Worm (Caenorhabditis elegans) whole organism, early embryonic: Measurements from ENCODE around the gene F37C4.4.

Source experiments
- B0310.2 ChIP-seq: sonication (generic microtip); optimal IDR thresholded peaks from 2 replicates; lab custom pipeline; 2016; ENCODE audit warnings: mild to moderate bottlenecking, missing genetic modification characterization, missing compliant biosample characterization
- F13C5.2 ChIP-seq: sonication (generic microtip); optimal IDR thresholded peaks from 2 replicates; lab custom pipeline; 2017; ENCODE audit warnings: mild to moderate bottlenecking, missing genetic modification characterization, inconsistent platforms, missing compliant biosample characterization
- aly-1 ChIP-seq: sonication (generic microtip); optimal IDR thresholded peaks from 2 replicates; lab custom pipeline; 2016; ENCODE audit warnings: missing genetic modification characterization, missing compliant biosample characterization
- ama-1 ChIP-seq: fragments of 150-350 bp; optimal IDR thresholded peaks from 2 replicates; lab custom pipeline; 2014
- ceh-13 ChIP-seq: fragments of 200-800 bp; sonication (Bioruptor generic); optimal IDR thresholded peaks from 2 replicates; lab custom pipeline; 2018; ENCODE audit warnings: mild to moderate bottlenecking, missing genetic modification characterization, missing compliant biosample characterization
- ceh-36 ChIP-seq: sonication (generic microtip); optimal IDR thresholded peaks from 2 replicates; lab custom pipeline; 2016; ENCODE audit warnings: missing genetic modification characterization, inconsistent platforms, missing compliant biosample characterization
- ets-7 ChIP-seq: sonication (generic microtip); optimal IDR thresholded peaks from 2 replicates; lab custom pipeline; 2016; ENCODE audit warnings: missing genotype, missing genetic modification characterization, missing compliant biosample characterization
- flt-1 ChIP-seq: fragments of 200-800 bp; sonication (Bioruptor generic); IDR thresholded peaks from 2 replicates; pipeline ENCODE4 v1.3.6; 2022; ENCODE audit warnings: missing genetic modification characterization, missing compliant biosample characterization
- hmbx-1 ChIP-seq: sonication (generic microtip); optimal IDR thresholded peaks from 2 replicates; lab custom pipeline; 2016; ENCODE audit warnings: mild to moderate bottlenecking, missing genetic modification characterization, missing compliant biosample characterization
- hmg-4 ChIP-seq: fragments of 200-800 bp; sonication (Bioruptor generic); optimal IDR thresholded peaks from 2 replicates; lab custom pipeline; 2018; ENCODE audit warnings: mild to moderate bottlenecking, missing genetic modification characterization, missing compliant biosample characterization
- hnd-1 ChIP-seq: sonication (generic microtip); optimal IDR thresholded peaks from 2 replicates; lab custom pipeline; 2016; ENCODE audit warnings: missing genetic modification characterization, missing compliant biosample characterization
- pes-1 ChIP-seq: fragments of 200-800 bp; sonication (Bioruptor generic); IDR thresholded peaks from 2 replicates; pipeline ENCODE4 v1.3.6; 2022; ENCODE audit warnings: missing genetic modification reagents, missing genetic modification characterization, missing compliant biosample characterization
- scrt-1 ChIP-seq: fragments of 200-800 bp; sonication (Bioruptor generic); IDR thresholded peaks from 2 replicates; pipeline ENCODE4 v1.3.6; 2022; ENCODE audit warnings: missing genetic modification characterization, missing compliant biosample characterization
- sea-1 ChIP-seq: fragments of 200-800 bp; sonication (Bioruptor generic); conservative IDR thresholded peaks from 2 replicates; pipeline ENCODE4 v1.3.6; 2022; ENCODE audit warnings: missing genetic modification characterization, missing compliant biosample characterization
- tbx-11 ChIP-seq: fragments of 200-800 bp; sonication (Bioruptor generic); IDR thresholded peaks from 2 replicates; pipeline ENCODE4 v1.3.6; 2022; ENCODE audit warnings: missing genetic modification characterization, missing compliant biosample characterization
- tbx-37 ChIP-seq: fragments of 200-800 bp; sonication (Bioruptor generic); conservative IDR thresholded peaks from 2 replicates; pipeline ENCODE4 v1.3.6; 2022; ENCODE audit warnings: missing genetic modification reagents, missing genetic modification characterization, missing compliant biosample characterization
- tra-4 ChIP-seq: sonication (generic microtip); optimal IDR thresholded peaks from 2 replicates; lab custom pipeline; 2017; ENCODE audit warnings: missing genetic modification characterization, missing compliant biosample characterization

The F37C4.4 gene

DNA sequence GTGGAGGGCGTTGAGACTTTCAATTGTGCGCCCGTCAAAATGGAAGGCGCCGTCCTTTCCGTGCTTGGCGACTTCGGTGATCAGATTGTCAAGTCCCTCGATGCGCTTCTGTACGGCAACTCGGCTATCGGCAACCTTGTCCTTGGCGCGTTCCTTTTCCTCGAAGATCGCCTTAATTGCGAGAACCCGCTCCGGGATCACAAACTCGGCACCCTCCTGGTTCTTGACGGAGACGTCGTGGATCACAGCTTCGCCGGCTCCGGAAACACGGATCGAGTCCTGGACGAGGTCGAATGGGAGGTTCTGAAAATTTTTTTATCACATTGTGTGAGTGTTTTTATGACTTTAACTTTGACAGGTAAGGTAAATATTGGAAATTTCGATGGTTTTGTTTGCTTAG is 6.1 kb downstream of the F37C4.4 start:
- no peak for TF ChIP-seq sea-1 (GFP tag; lab: Robert Waterston, UW)
- TF ChIP-seq scrt-1 (GFP tag; lab: Robert Waterston, UW): no peak
- no peak for TF ChIP-seq ceh-36
- TF ChIP-seq tbx-11 (GFP tag; lab: Robert Waterston, UW): no peak
- TF ChIP-seq ama-1 (lab: Kevin White, UChicago): no peak
- no peak for TF ChIP-seq aly-1 (tag; lab: Kevin White, UChicago)

DNA sequence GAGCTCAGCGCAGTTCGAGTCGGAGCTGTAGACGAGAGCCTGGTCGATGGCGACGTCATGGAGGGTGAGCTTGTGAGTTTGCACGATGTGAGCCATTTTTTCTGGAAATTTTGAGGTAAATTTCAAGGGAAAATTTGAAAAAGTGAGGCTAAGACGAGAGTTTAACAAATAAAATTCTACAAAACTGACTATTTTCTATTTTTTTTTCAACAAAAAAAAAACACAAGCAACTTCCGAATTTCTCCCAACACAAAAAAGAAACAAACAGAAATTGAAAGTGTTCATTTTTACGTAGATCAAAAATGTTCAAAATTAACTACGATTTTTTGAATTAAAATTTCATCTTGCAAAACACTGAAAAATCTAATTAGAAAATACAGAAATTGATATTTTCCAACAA is 6.6 kb downstream of the F37C4.4 start, which contains the start of gene F37C4.5:
Gene F37C4.5, minus strand, starts transcription at position 101 of the 400 bp plus-strand sequence.
- TF ChIP-seq F13C5.2 (tag; lab: Kevin White, UChicago) (no peak), tbx-37 (GFP tag; lab: Robert Waterston, UW) (no peak), tbx-11 (GFP tag; lab: Robert Waterston, UW) (no peak), ama-1 (lab: Kevin White, UChicago) (no peak), sea-1 (GFP tag; lab: Robert Waterston, UW) (no peak), hnd-1 (tag; lab: Kevin White, UChicago) (no peak), tra-4 (no peak), ets-7 (tag; lab: Kevin White, UChicago) (no peak)

- TF ChIP-seq ceh-36 (no peak), tbx-37 (GFP tag; lab: Robert Waterston, UW) (no peak), B0310.2 (tag; lab: Kevin White, UChicago) (no peak), ets-7 (tag; lab: Kevin White, UChicago) (no peak), F13C5.2 (tag; lab: Kevin White, UChicago) (no peak), sea-1 (GFP tag; lab: Robert Waterston, UW) (no peak), scrt-1 (GFP tag; lab: Robert Waterston, UW) (no peak), hmg-4 (no peak), flt-1 (GFP tag; lab: Robert Waterston, UW) (no peak), ceh-13 (GFP tag; lab: Kevin White, UChicago) (no peak), aly-1 (tag; lab: Kevin White, UChicago) (no peak), ama-1 (lab: Kevin White, UChicago) (no peak), pes-1 (no peak), tra-4 (no peak), hnd-1 (tag; lab: Kevin White, UChicago) (no peak), hmbx-1 (no peak), tbx-11 (GFP tag; lab: Robert Waterston, UW) (no peak)
Measured at ce11 chrIV:3874417-3874816, 7.3 kb downstream of the F37C4.4 start.

- TF ChIP-seq B0310.2 (tag; lab: Kevin White, UChicago): no peak
- no peak for TF ChIP-seq sea-1 (GFP tag; lab: Robert Waterston, UW)
- no peak for TF ChIP-seq aly-1 (tag; lab: Kevin White, UChicago)
- no peak for TF ChIP-seq hmbx-1
- no peak for TF ChIP-seq tra-4
- no peak for TF ChIP-seq tbx-37 (GFP tag; lab: Robert Waterston, UW)
- TF ChIP-seq ceh-13 (GFP tag; lab: Kevin White, UChicago): no peak
- no peak for TF ChIP-seq ama-1 (lab: Kevin White, UChicago)
- no peak for TF ChIP-seq F13C5.2 (tag; lab: Kevin White, UChicago)
- TF ChIP-seq ceh-36: no peak
- no peak for TF ChIP-seq ets-7 (tag; lab: Kevin White, UChicago)
- TF ChIP-seq flt-1 (GFP tag; lab: Robert Waterston, UW): no peak
- no peak for TF ChIP-seq scrt-1 (GFP tag; lab: Robert Waterston, UW)
Measured at ce11 chrIV:3875260-3875659, 8.2 kb downstream of the F37C4.4 start.

DNA sequence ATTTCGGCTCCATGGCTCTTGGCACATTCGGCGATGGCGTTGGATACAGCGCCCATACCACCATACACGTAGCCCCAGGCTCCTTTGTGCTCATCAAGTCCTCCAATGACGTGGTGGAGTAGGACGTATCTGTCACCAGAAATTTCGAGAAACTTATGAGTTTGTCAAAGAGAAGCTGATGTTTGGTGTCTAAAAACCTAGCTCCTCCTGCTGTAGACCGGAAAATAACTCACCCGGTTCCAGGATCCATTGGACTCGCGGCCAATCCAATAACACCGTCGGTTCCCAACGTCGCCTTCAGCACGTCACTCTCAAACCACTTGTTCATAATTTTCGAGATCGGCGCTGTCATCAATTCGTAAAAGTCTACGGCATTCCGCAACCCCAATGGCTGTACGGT is 9.8 kb downstream of the F37C4.4 start:
- TF ChIP-seq hnd-1 (tag; lab: Kevin White, UChicago) (no peak), hmbx-1 (no peak), ama-1 (lab: Kevin White, UChicago) (no peak), tbx-37 (GFP tag; lab: Robert Waterston, UW) (no peak), flt-1 (GFP tag; lab: Robert Waterston, UW) (no peak), tra-4 (no peak), pes-1 (no peak), tbx-11 (GFP tag; lab: Robert Waterston, UW) (no peak), hmg-4 (no peak), aly-1 (tag; lab: Kevin White, UChicago) (no peak), B0310.2 (tag; lab: Kevin White, UChicago) (no peak), ceh-36 (no peak)

- no peak for TF ChIP-seq F13C5.2 (tag; lab: Kevin White, UChicago)
- no peak for TF ChIP-seq ets-7 (tag; lab: Kevin White, UChicago)
- TF ChIP-seq tbx-37 (GFP tag; lab: Robert Waterston, UW): no peak
- TF ChIP-seq hmbx-1: no peak
- no peak for TF ChIP-seq ceh-36
- TF ChIP-seq flt-1 (GFP tag; lab: Robert Waterston, UW): no peak
- no peak for TF ChIP-seq hmg-4
- no peak for TF ChIP-seq sea-1 (GFP tag; lab: Robert Waterston, UW)
- TF ChIP-seq scrt-1 (GFP tag; lab: Robert Waterston, UW): no peak
- no peak for TF ChIP-seq hnd-1 (tag; lab: Kevin White, UChicago)
- TF ChIP-seq B0310.2 (tag; lab: Kevin White, UChicago): no peak
- TF ChIP-seq ama-1 (lab: Kevin White, UChicago): no peak
- no peak for TF ChIP-seq tra-4
- TF ChIP-seq aly-1 (tag; lab: Kevin White, UChicago): no peak
Measured at ce11 chrIV:3878283-3878938, 11.3 kb downstream of the F37C4.4 start, which contains the start of gene F37C4.6. Gene F37C4.6 (minus strand): TSS chrIV:3878333.

- TF ChIP-seq hmg-4 (no peak), B0310.2 (tag; lab: Kevin White, UChicago) (no peak), tbx-11 (GFP tag; lab: Robert Waterston, UW) (no peak), hmbx-1 (no peak), tbx-37 (GFP tag; lab: Robert Waterston, UW) (no peak), ama-1 (lab: Kevin White, UChicago) (no peak), ceh-36 (no peak), scrt-1 (GFP tag; lab: Robert Waterston, UW) (no peak), F13C5.2 (tag; lab: Kevin White, UChicago) (no peak), pes-1 (no peak), aly-1 (tag; lab: Kevin White, UChicago) (no peak)
Measured at ce11 chrIV:3881119-3881518, 14.0 kb downstream of the F37C4.4 start, which contains the start of the genes F37C4.8 and oac-23. Gene F37C4.8 (minus strand): TSS chrIV:3881219. Gene oac-23 (plus strand): TSS chrIV:3881441.
